Worm (Caenorhabditis elegans) whole organism, late embryonic: ENCODE data around the gene C34E10.12.

Experiments used
- C38D4.7 ChIP-seq: fragments of 200-800 bp; sonication (Bioruptor generic); optimal IDR thresholded peaks from 2 replicates; lab custom pipeline; 2018; ENCODE audit warnings: mild to moderate bottlenecking, missing genetic modification characterization, moderate library complexity, missing compliant biosample characterization
- K02D7.2 ChIP-seq: sonication (generic microtip); optimal IDR thresholded peaks from 2 replicates; lab custom pipeline; 2017; ENCODE audit warnings: mild to moderate bottlenecking, missing genetic modification characterization, missing compliant biosample characterization
- T23F11.4 ChIP-seq: fragments of 200-800 bp; sonication (Bioruptor generic); optimal IDR thresholded peaks from 2 replicates; lab custom pipeline; 2018; ENCODE audit warnings: mild to moderate bottlenecking, missing genetic modification characterization, missing compliant biosample characterization
- ahr-1 ChIP-seq: sonication (generic microtip); optimal IDR thresholded peaks from 2 replicates; lab custom pipeline; 2016; ENCODE audit warnings: missing genetic modification characterization, missing compliant biosample characterization
- ceh-18 ChIP-seq: sonication (generic microtip); optimal IDR thresholded peaks from 2 replicates; lab custom pipeline; 2016; ENCODE audit warnings: missing genetic modification characterization, missing compliant biosample characterization
- ceh-19 ChIP-seq: fragments of 200-800 bp; sonication (Bioruptor generic); optimal IDR thresholded peaks from 2 replicates; lab custom pipeline; 2018; ENCODE audit warnings: mild to moderate bottlenecking, missing genetic modification characterization, missing compliant biosample characterization
- ceh-24 ChIP-seq: sonication (generic microtip); optimal IDR thresholded peaks from 2 replicates; lab custom pipeline; 2016; ENCODE audit warnings: mild to moderate bottlenecking, missing genetic modification characterization, missing compliant biosample characterization
- ceh-31 ChIP-seq: sonication (generic microtip); optimal IDR thresholded peaks from 2 replicates; lab custom pipeline; 2016; ENCODE audit warnings: missing genetic modification characterization, missing compliant biosample characterization
- ceh-34 ChIP-seq: sonication (generic microtip); optimal IDR thresholded peaks from 2 replicates; lab custom pipeline; 2016; ENCODE audit warnings: mild to moderate bottlenecking, missing genetic modification characterization, missing compliant biosample characterization
- che-1 ChIP-seq: sonication (generic microtip); optimal IDR thresholded peaks from 2 replicates; lab custom pipeline; 2016; ENCODE audit warnings: mild to moderate bottlenecking, missing genetic modification characterization, missing compliant biosample characterization
- dmd-4 ChIP-seq: sonication (generic microtip); optimal IDR thresholded peaks from 2 replicates; lab custom pipeline; 2016; ENCODE audit warnings: borderline replicate concordance, missing genetic modification characterization, missing compliant biosample characterization
- elt-2 ChIP-seq: sonication (generic microtip); optimal IDR thresholded peaks from 2 replicates; lab custom pipeline; 2016; ENCODE audit warnings: missing genetic modification reagents, missing genetic modification characterization, missing compliant biosample characterization
- eyg-1 ChIP-seq: sonication (generic microtip); optimal IDR thresholded peaks from 2 replicates; lab custom pipeline; 2016; ENCODE audit warnings: missing genotype, missing genetic modification characterization, missing compliant biosample characterization
- fax-1 ChIP-seq: sonication (generic microtip); optimal IDR thresholded peaks from 2 replicates; lab custom pipeline; 2016; ENCODE audit warnings: missing genotype, missing genetic modification characterization, missing compliant biosample characterization
- gmeb-2 ChIP-seq: sonication (generic microtip); optimal IDR thresholded peaks from 2 replicates; lab custom pipeline; 2016; ENCODE audit warnings: missing genetic modification characterization, inconsistent platforms, missing compliant biosample characterization
- hlh-13 ChIP-seq: fragments of 200-800 bp; sonication (Bioruptor generic); optimal IDR thresholded peaks from 2 replicates; lab custom pipeline; 2018; ENCODE audit warnings: mild to moderate bottlenecking, missing genetic modification characterization, missing compliant biosample characterization
- hlh-30 ChIP-seq: sonication (generic microtip); optimal IDR thresholded peaks from 2 replicates; lab custom pipeline; 2017; ENCODE audit warnings: antibody characterized with exemption, missing genetic modification characterization, missing compliant biosample characterization; ENCODE audit not compliant: insufficient read depth
- lin-11 ChIP-seq: fragments of 200-800 bp; sonication (Bioruptor generic); optimal IDR thresholded peaks from 2 replicates; lab custom pipeline; 2018; ENCODE audit warnings: mild to moderate bottlenecking, missing genetic modification characterization, missing compliant biosample characterization
- nfya-1 ChIP-seq: sonication (generic microtip); optimal IDR thresholded peaks from 2 replicates; lab custom pipeline; 2017; ENCODE audit warnings: missing genetic modification characterization, mild to moderate bottlenecking, missing compliant biosample characterization, antibody characterized with exemption, moderate library complexity
- nhr-11 ChIP-seq: fragments of 150-350 bp; optimal IDR thresholded peaks from 2 replicates; lab custom pipeline; 2014; ENCODE audit warnings: missing biosample characterization, missing genetic modification characterization
- nhr-232 ChIP-seq: sonication (generic microtip); optimal IDR thresholded peaks from 2 replicates; lab custom pipeline; 2016; ENCODE audit warnings: missing genetic modification characterization, missing compliant biosample characterization
- odd-2 ChIP-seq: sonication (generic microtip); optimal IDR thresholded peaks from 2 replicates; lab custom pipeline; 2017; ENCODE audit warnings: antibody characterized with exemption, mild to moderate bottlenecking, missing genetic modification characterization, missing compliant biosample characterization
- pros-1 ChIP-seq: fragments of 150-350 bp; optimal IDR thresholded peaks from 2 replicates; lab custom pipeline; 2014; ENCODE audit warnings: missing biosample characterization, missing genetic modification reagents, missing genetic modification characterization
- ref-2 ChIP-seq: sonication (generic microtip); optimal IDR thresholded peaks from 2 replicates; lab custom pipeline; 2016; ENCODE audit warnings: missing genetic modification characterization, missing compliant biosample characterization
- rnt-1 ChIP-seq: sonication (generic microtip); optimal IDR thresholded peaks from 2 replicates; lab custom pipeline; 2016; ENCODE audit warnings: missing genetic modification characterization, missing compliant biosample characterization
- sdc-2 ChIP-seq: sonication (generic microtip); optimal IDR thresholded peaks from 2 replicates; lab custom pipeline; 2016; ENCODE audit warnings: missing genotype, missing genetic modification characterization, missing compliant biosample characterization
- sox-2 ChIP-seq: fragments of 200-800 bp; sonication (Bioruptor generic); IDR thresholded peaks from 2 replicates; pipeline ENCODE4 v1.3.6; 2022; ENCODE audit warnings: missing genetic modification reagents, missing genetic modification characterization, missing compliant biosample characterization
- sox-4 ChIP-seq: sonication (generic microtip); optimal IDR thresholded peaks from 2 replicates; lab custom pipeline; 2017; ENCODE audit warnings: mild to moderate bottlenecking, missing genetic modification characterization, inconsistent platforms, missing compliant biosample characterization
- syd-9 ChIP-seq: sonication (generic microtip); optimal IDR thresholded peaks from 2 replicates; lab custom pipeline; 2016; ENCODE audit warnings: mild to moderate bottlenecking, missing genetic modification characterization, moderate library complexity, missing compliant biosample characterization
- ttx-3 ChIP-seq: sonication (generic microtip); optimal IDR thresholded peaks from 2 replicates; lab custom pipeline; 2016; ENCODE audit warnings: missing genetic modification reagents, missing genetic modification characterization, missing compliant biosample characterization
- unc-55 ChIP-seq: sonication (generic microtip); optimal IDR thresholded peaks from 2 replicates; lab custom pipeline; 2017; ENCODE audit warnings: missing biosample characterization, missing genetic modification reagents, missing genetic modification characterization
- unc-86 ChIP-seq: sonication (generic microtip); optimal IDR thresholded peaks from 2 replicates; lab custom pipeline; 2016; ENCODE audit warnings: missing genetic modification characterization, missing compliant biosample characterization
- zip-5 ChIP-seq: sonication (generic microtip); optimal IDR thresholded peaks from 2 replicates; lab custom pipeline; 2016; ENCODE audit warnings: missing genetic modification characterization, missing compliant biosample characterization
- ztf-16 ChIP-seq: sonication (generic microtip); optimal IDR thresholded peaks from 2 replicates; lab custom pipeline; 2017; ENCODE audit warnings: missing genetic modification characterization, missing compliant biosample characterization

C34E10.12 gene

ce11 chrIII:5211137-5211648 lies 16.5 kb downstream of the C34E10.12 start (continued):
- TF ChIP-seq K02D7.2 (peak; percentile 52), ceh-31 (tag; lab: Kevin White, UChicago) (peak; percentile 54), sox-4 (peak; percentile 63), sdc-2 (tag; lab: Kevin White, UChicago) (peak; percentile 49), zip-5 (tag; lab: Kevin White, UChicago) (peak; percentile 4), ztf-16 (tag; lab: Kevin White, UChicago) (peak; percentile 10), ahr-1 (tag; lab: Kevin White, UChicago) (peak; percentile 20), nfya-1 (peak; percentile 1), ceh-19 (GFP tag; lab: Kevin White, UChicago) (peak; percentile 82), ref-2 (tag; lab: Kevin White, UChicago) (peak; percentile 83), C38D4.7 (GFP tag; lab: Kevin White, UChicago) (peak; percentile 64), ceh-18 (tag; lab: Kevin White, UChicago) (peak; percentile 73), syd-9 (tag; lab: Kevin White, UChicago) (peak; percentile 72), dmd-4 (tag; lab: Kevin White, UChicago) (peak; percentile 72), gmeb-2 (tag; lab: Kevin White, UChicago) (peak; percentile 43), unc-86 (tag; lab: Kevin White, UChicago) (peak; percentile 45)
- TF ChIP-seq, all 69 proteins: peak for 41; not testable (repeated sequence) for 28

- no peak for TF ChIP-seq ceh-34 (tag; lab: Kevin White, UChicago)
- no peak for TF ChIP-seq ceh-31 (tag; lab: Kevin White, UChicago)
- no peak for TF ChIP-seq nhr-232
- TF ChIP-seq unc-55 (GFP tag; lab: Kevin White, UChicago): peak; percentile 12
- TF ChIP-seq lin-11 (tag; lab: Kevin White, UChicago): no peak
- no peak for TF ChIP-seq unc-86 (tag; lab: Kevin White, UChicago)
- TF ChIP-seq, all 69 proteins: peak for 1
Measured at ce11 chrIII:5210269-5210668, 17.4 kb downstream of the C34E10.12 start.

ce11 chrIII:5208992-5209391 lies 18.7 kb downstream of the C34E10.12 start, which contains the start of gene syx-16:
syx-16 (minus strand) TSS chrIII:5209109.
- TF ChIP-seq odd-2 (tag; lab: Kevin White, UChicago): no peak
- TF ChIP-seq elt-2 (tag; lab: Kevin White, UChicago): no peak
- TF ChIP-seq sox-2 (GFP tag; lab: Robert Waterston, UW): no peak
- no peak for TF ChIP-seq T23F11.4 (GFP tag; lab: Kevin White, UChicago)
- TF ChIP-seq zip-5 (tag; lab: Kevin White, UChicago): no peak
- no peak for TF ChIP-seq pros-1 (tag; lab: Kevin White, UChicago)
- no peak for TF ChIP-seq nhr-11 (tag; lab: Kevin White, UChicago)
- TF ChIP-seq rnt-1 (tag; lab: Kevin White, UChicago): no peak
- TF ChIP-seq hlh-13 (GFP tag; lab: Kevin White, UChicago): no peak
- no peak for TF ChIP-seq hlh-30
- no peak for TF ChIP-seq eyg-1 (tag; lab: Kevin White, UChicago)
- no peak for TF ChIP-seq gmeb-2 (tag; lab: Kevin White, UChicago)
- TF ChIP-seq syd-9 (tag; lab: Kevin White, UChicago): no peak
- TF ChIP-seq ztf-16 (tag; lab: Kevin White, UChicago): no peak
- no peak for TF ChIP-seq ttx-3
- TF ChIP-seq che-1: no peak
- TF ChIP-seq unc-55 (GFP tag; lab: Kevin White, UChicago): no peak
- no peak for TF ChIP-seq ceh-24

- TF ChIP-seq C38D4.7 (GFP tag; lab: Kevin White, UChicago) (peak; percentile 7), fax-1 (tag; lab: Kevin White, UChicago) (no peak)
- TF ChIP-seq, all 69 proteins: peak for 1
Measured at ce11 chrIII:5206861-5207414, 20.7 kb downstream of the C34E10.12 start, which contains the start of gene morc-1. morc-1 (minus strand) TSS chrIII:5206911.
